Fruit fly (Drosophila melanogaster) S2 (cell line): ENCODE measurements around the gene CG3610.

Experiments
- CG8478 ChIP-seq: fragments of >200 bp; optimal IDR thresholded peaks from 2 replicates; lab custom pipeline; 2018
- CTCF ChIP-seq, 2 experiments: fragments of >200 bp; optimal IDR thresholded peaks; 2 replicates each; lab custom pipeline; 2018

dm6 chr3R:14890064-14890709 is 45.3 kb downstream of the CG3610 start, which contains the start of the genes CycC and UQCR-C1:
- TF ChIP-seq CTCF (optimal IDR thresholded peaks at IDR 0.05; lab: Kevin White, UChicago) (no peak), CG8478 (lab: Kevin White, UChicago) (no peak)
